Worm (Caenorhabditis elegans): ENCODE results near the gene dhhc-1.

dhhc-1 gene

DNA sequence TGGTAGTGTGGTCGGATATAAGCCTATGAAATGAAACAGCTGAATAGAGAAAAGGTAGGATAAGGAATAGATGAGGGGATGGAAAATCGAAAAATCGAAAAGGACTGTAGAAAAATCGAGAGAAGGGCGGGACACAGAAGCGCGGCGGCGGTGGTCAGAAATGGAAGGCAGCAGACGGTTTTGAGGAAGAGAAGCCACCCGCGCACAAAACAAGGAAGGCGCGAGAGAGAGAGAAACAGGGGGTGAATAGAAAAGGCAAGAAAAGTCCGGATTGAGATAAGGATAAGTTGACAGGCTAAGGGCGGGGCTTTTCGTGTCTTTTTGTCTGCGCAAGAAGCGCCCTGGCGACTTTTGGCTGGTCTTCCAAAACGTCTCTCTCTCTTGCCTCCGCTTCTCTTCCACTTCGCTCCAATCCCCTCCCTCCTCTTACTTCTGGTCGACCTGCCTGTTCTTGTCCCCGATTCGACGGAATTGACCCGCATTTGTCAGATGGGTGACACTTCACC, 7.6 kb upstream of the dhhc-1 start, which contains the start of gene mlt-9:
Gene mlt-9, minus strand, starts transcription at position 51 of the 506 bp plus-strand sequence.
- TF ChIP-seq tbx-2 (tag; optimal IDR thresholded peaks at IDR 0.05) (no peak), madf-2 (tag; optimal IDR thresholded peaks at IDR 0.05) (no peak), hlh-15 (tag; optimal IDR thresholded peaks at IDR 0.05) (no peak), ceh-6 (GFP tag; optimal IDR thresholded peaks at IDR 0.05) (no peak), nhr-11 (tag; optimal IDR thresholded peaks at IDR 0.05) (no peak), ceh-18 (tag; optimal IDR thresholded peaks at IDR 0.05) (no peak), fkh-6 (tag; optimal IDR thresholded peaks at IDR 0.05) (peak; percentile 4), ceh-2 (tag; optimal IDR thresholded peaks at IDR 0.05) (no peak), zip-5 (tag; optimal IDR thresholded peaks at IDR 0.05) (no peak), ceh-22 (tag; optimal IDR thresholded peaks at IDR 0.05) (no peak), sox-4 (tag; optimal IDR thresholded peaks at IDR 0.05) (no peak), ref-2 (tag; optimal IDR thresholded peaks at IDR 0.05) (peak; percentile 21), pros-1 (tag; optimal IDR thresholded peaks at IDR 0.05) (no peak), nhr-232 (tag; optimal IDR thresholded peaks at IDR 0.05) (no peak), C08G9.2 (tag; optimal IDR thresholded peaks at IDR 0.05) (peak; percentile 18), hlh-6 (tag; optimal IDR thresholded peaks at IDR 0.05) (no peak), ceh-9 (tag; optimal IDR thresholded peaks at IDR 0.05) (no peak), ceh-30 (tag; optimal IDR thresholded peaks at IDR 0.05) (no peak), Y22D7AL.16 (tag; optimal IDR thresholded peaks at IDR 0.05) (no peak)

DNA sequence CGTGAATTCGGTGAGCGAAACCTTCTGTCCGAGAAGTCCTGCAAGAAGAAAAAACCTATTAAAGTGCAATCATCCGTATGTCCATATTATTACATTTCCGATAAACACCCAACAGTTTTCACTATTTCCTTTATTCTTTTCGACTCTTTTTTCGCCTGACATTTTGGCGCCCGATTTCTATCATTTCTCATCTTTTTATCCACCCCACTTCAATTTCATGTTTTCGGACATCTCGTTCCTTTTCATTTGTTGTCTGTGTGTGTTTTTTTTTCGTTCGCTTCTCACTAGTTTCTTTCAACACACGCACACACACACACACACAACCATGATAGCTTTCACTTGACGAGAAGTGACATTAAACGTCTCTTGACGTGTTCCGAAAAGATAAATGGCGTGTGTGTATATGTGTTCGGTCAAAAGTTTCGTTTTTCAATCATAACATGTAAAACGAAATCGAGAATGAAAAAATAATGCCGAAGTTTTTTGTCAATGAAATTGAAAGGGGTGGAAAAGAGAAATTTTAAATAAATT, 4.8 kb upstream of the dhhc-1 start:
- TF ChIP-seq lin-11 (tag; optimal IDR thresholded peaks at IDR 0.05) = no peak
- TF ChIP-seq K09A11.1 (tag; optimal IDR thresholded peaks at IDR 0.05; ENCODE audit: insufficient read depth) = no peak
- TF ChIP-seq ceh-19 (GFP tag; optimal IDR thresholded peaks at IDR 0.05) = no peak
- TF ChIP-seq ceh-22 (tag; optimal IDR thresholded peaks at IDR 0.05) = no peak
- TF ChIP-seq unc-86 (tag; optimal IDR thresholded peaks at IDR 0.05) = no peak
- no peak for TF ChIP-seq tbx-2 (tag; optimal IDR thresholded peaks at IDR 0.05)
- TF ChIP-seq sox-4 (tag; optimal IDR thresholded peaks at IDR 0.05) = no peak
- TF ChIP-seq pros-1 (tag; optimal IDR thresholded peaks at IDR 0.05) = no peak
- TF ChIP-seq ttx-3 (tag; optimal IDR thresholded peaks at IDR 0.05) = no peak
- no peak for TF ChIP-seq nfya-1 (tag; optimal IDR thresholded peaks at IDR 0.05)
- no peak for TF ChIP-seq nhr-11 (tag; optimal IDR thresholded peaks at IDR 0.05)
- no peak for TF ChIP-seq ahr-1 (tag; optimal IDR thresholded peaks at IDR 0.05)
- no peak for TF ChIP-seq unc-42 (tag; optimal IDR thresholded peaks at IDR 0.05)
- no peak for TF ChIP-seq ceh-48 (tag; optimal IDR thresholded peaks at IDR 0.05)
- no peak for TF ChIP-seq nhr-232 (tag; optimal IDR thresholded peaks at IDR 0.05)
- no peak for TF ChIP-seq ets-4 (tag; optimal IDR thresholded peaks at IDR 0.05)
- no peak for TF ChIP-seq zip-5 (tag; optimal IDR thresholded peaks at IDR 0.05)

DNA sequence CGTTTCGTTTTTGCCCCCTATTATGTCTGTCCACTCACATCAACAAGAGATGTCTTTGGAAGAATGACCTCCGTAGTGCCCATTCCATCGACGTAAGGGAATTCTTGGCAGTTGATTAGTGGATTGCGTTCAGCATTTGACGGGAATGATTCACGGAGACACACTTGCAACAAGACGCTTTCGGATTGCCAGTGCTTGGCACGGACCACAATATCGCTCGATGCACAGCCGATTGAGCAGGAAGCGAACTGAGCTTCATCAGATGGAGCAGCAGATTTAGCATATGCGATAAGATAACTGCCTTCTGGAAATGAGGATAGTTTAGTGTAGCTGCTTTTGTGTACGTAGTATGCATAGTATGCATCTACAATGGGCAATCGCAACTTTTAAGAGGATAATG, 3.3 kb upstream of the dhhc-1 start:
- TF ChIP-seq tbx-2 (tag; optimal IDR thresholded peaks at IDR 0.05) = no peak
- TF ChIP-seq eyg-1 (tag; optimal IDR thresholded peaks at IDR 0.05) = no peak
- no peak for TF ChIP-seq tbx-7 (tag; optimal IDR thresholded peaks at IDR 0.05)
- TF ChIP-seq madf-2 (tag; optimal IDR thresholded peaks at IDR 0.05) = no peak
- TF ChIP-seq unc-42 (tag; optimal IDR thresholded peaks at IDR 0.05) = no peak
- no peak for TF ChIP-seq ceh-45 (GFP tag; IDR thresholded peaks at IDR 0.05)
- TF ChIP-seq unc-3 (GFP tag; conservative IDR thresholded peaks at IDR 0.05) = no peak
- TF ChIP-seq unc-3 (tag; optimal IDR thresholded peaks at IDR 0.05) = no peak
- no peak for TF ChIP-seq pha-2 (tag; optimal IDR thresholded peaks at IDR 0.05)
- no peak for TF ChIP-seq unc-55 (GFP tag; optimal IDR thresholded peaks at IDR 0.05)
- TF ChIP-seq fkh-10 (GFP tag; optimal IDR thresholded peaks at IDR 0.05) = no peak
- TF ChIP-seq lin-11 (tag; optimal IDR thresholded peaks at IDR 0.05) = no peak
- TF ChIP-seq hlh-15 (tag; optimal IDR thresholded peaks at IDR 0.05) = no peak

DNA sequence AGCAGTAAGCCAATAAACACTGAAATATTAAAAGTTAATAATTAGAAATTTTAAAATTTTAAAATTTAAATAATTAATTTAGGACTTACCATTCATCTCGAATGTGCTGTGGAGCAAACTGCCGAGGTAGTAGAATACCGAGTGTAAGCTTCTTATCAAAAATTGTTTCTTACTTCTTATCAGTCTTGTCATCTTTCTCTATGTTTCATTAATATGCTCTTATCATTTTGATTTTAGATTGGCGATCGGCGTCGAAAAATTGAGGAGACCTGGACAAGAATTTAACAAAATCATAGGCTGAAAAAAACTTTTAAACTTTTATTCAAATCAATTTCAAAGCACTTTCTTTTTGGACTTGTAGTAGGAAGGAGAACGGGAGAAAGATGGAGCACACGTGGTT, 2.5 kb downstream of the dhhc-1 start, which contains the start of gene F09B12.3:
Gene F09B12.3, minus strand, starts transcription at position 192 of the 400 bp plus-strand sequence.
- TF ChIP-seq ceh-48 (tag; optimal IDR thresholded peaks at IDR 0.05) (no peak), unc-55 (GFP tag; optimal IDR thresholded peaks at IDR 0.05) (no peak), elt-2 (tag; optimal IDR thresholded peaks at IDR 0.05) (peak; percentile 73), tbx-2 (tag; optimal IDR thresholded peaks at IDR 0.05) (no peak), pat-9 (tag; optimal IDR thresholded peaks at IDR 0.05) (no peak)
